Worm (Caenorhabditis elegans) whole organism, L1 larva: ENCODE results near the gene nfki-1.

Experiments
- egl-27 ChIP-seq, 2 experiments: fragments of 150-350 bp in 1 of 2; sonication (generic microtip); optimal IDR thresholded peaks; 3 replicates each; lab custom pipeline; 2017 to 2018; ENCODE audit warnings: missing biosample characterization in 2 of 2, missing genetic modification characterization in 2 of 2, missing genetic modification reagents in 2 of 2
- fos-1 ChIP-seq: fragments of 150-350 bp; optimal IDR thresholded peaks from 2 replicates; lab custom pipeline; 2014; ENCODE audit warnings: missing biosample characterization, missing genetic modification characterization
- isw-1 ChIP-seq: fragments of 200-800 bp; sonication (Bioruptor generic); IDR thresholded peaks from 2 replicates; pipeline ENCODE4 v1.3.6; 2022; ENCODE audit warnings: missing genetic modification characterization, missing compliant biosample characterization
- lin-14 ChIP-seq: fragments of 200-800 bp; sonication (Bioruptor generic); optimal IDR thresholded peaks from 2 replicates; lab custom pipeline; 2018; ENCODE audit warnings: mild to moderate bottlenecking, missing genetic modification characterization, moderate library complexity, missing compliant biosample characterization
- lsy-2 ChIP-seq, 2 experiments: fragments of 150-350 bp; optimal IDR thresholded peaks; 2 replicates each; lab custom pipeline; 2014; ENCODE audit warnings: missing biosample characterization in 2 of 2, missing genetic modification characterization in 2 of 2
- nhr-11 ChIP-seq: fragments of 150-350 bp; optimal IDR thresholded peaks from 2 replicates; lab custom pipeline; 2014; ENCODE audit warnings: missing biosample characterization, missing genetic modification characterization
- nhr-12 ChIP-seq: sonication (generic microtip); optimal IDR thresholded peaks from 2 replicates; lab custom pipeline; 2017; ENCODE audit warnings: missing biosample characterization, missing genetic modification characterization
- nhr-237 ChIP-seq: fragments of 150-350 bp; optimal IDR thresholded peaks from 2 replicates; lab custom pipeline; 2014; ENCODE audit warnings: missing biosample characterization, missing genetic modification characterization
- nhr-84 ChIP-seq: sonication (generic microtip); optimal IDR thresholded peaks from 2 replicates; lab custom pipeline; 2017; ENCODE audit warnings: missing biosample characterization, missing genetic modification characterization
- nhr-90 ChIP-seq: sonication (generic microtip); optimal IDR thresholded peaks from 2 replicates; lab custom pipeline; 2016; ENCODE audit warnings: mild to moderate bottlenecking, missing genetic modification characterization, missing compliant biosample characterization; ENCODE audit not compliant: poor library complexity
- unc-130 ChIP-seq: fragments of 150-350 bp; optimal IDR thresholded peaks from 2 replicates; lab custom pipeline; 2017; ENCODE audit warnings: missing biosample characterization, missing genetic modification characterization, inconsistent platforms
- unc-62 ChIP-seq: fragments of 150-350 bp; optimal IDR thresholded peaks from 2 replicates; lab custom pipeline; 2014; ENCODE audit warnings: missing biosample characterization, missing genetic modification reagents, missing genetic modification characterization
- zag-1 ChIP-seq: fragments of 150-350 bp; optimal IDR thresholded peaks from 2 replicates; lab custom pipeline; 2014; ENCODE audit warnings: missing biosample characterization, missing genetic modification characterization
- ztf-11 ChIP-seq, 2 experiments: sonication (generic microtip); optimal IDR thresholded peaks; 2 replicates each; lab custom pipeline; 2016 to 2017; ENCODE audit warnings: missing genetic modification characterization in 2 of 2, missing biosample characterization in 1 of 2, missing compliant biosample characterization in 1 of 2

DNA sequence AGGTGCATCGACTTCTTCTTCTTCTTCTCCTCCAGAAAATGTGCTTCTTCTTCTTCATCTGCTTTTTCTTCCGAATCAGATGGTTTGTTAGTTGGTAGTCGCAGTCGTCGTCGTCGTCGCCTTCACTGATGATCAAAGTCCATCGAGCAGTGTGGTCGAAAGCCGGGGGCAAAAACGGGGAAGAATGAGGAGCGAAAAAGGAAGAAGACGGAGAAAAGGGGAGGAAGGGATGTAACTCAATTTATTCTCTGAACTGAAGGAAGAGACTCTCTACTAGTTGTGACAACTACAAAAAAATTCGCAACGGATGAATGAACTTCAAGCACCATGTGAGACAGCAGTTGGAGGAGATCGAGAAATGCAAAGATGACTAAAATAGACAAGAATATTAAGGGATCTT is 40.7 kb downstream of the nfki-1 start:
- TF ChIP-seq zag-1 = peak; percentile 8
- TF ChIP-seq egl-27 (tag; optimal IDR thresholded peaks at IDR 0.05; lab: Kevin White, UChicago) = no peak
- no peak for TF ChIP-seq nhr-11 (tag; lab: Kevin White, UChicago)
- TF ChIP-seq unc-130 (tag; lab: Kevin White, UChicago) = no peak
- TF ChIP-seq nhr-84 (tag; lab: Kevin White, UChicago) = no peak
- no peak for TF ChIP-seq fos-1 (tag; lab: Kevin White, UChicago)
- TF ChIP-seq nhr-90 (tag; lab: Kevin White, UChicago) = no peak
- TF ChIP-seq nhr-12 (tag; lab: Kevin White, UChicago) = no peak
- TF ChIP-seq lsy-2 (tag; optimal IDR thresholded peaks at IDR 0.05; lab: Kevin White, UChicago) = no peak
- TF ChIP-seq ztf-11 (tag; optimal IDR thresholded peaks at IDR 0.05; lab: Kevin White, UChicago) = no peak
- peak; percentile 93 for TF ChIP-seq lin-14 (GFP tag; lab: Kevin White, UChicago)
- no peak for TF ChIP-seq nhr-237
- TF ChIP-seq unc-62 (GFP tag; lab: Kevin White, UChicago) = no peak
- peak; percentile 16; the same call in 1 of the 2 replicates for TF ChIP-seq isw-1 (GFP tag; lab: Robert Waterston, UW)
